Worm (Caenorhabditis elegans) whole organism, L4 larva: ENCODE measurements around the gene ccm-3.

Experiments used
- F10B5.3 ChIP-seq: sonication (generic microtip); optimal IDR thresholded peaks from 2 replicates; lab custom pipeline; 2016; ENCODE audit warnings: mild to moderate bottlenecking, missing genetic modification characterization, missing compliant biosample characterization
- F49E8.2 ChIP-seq: sonication (generic microtip); optimal IDR thresholded peaks from 2 replicates; lab custom pipeline; 2016; ENCODE audit warnings: missing compliant biosample characterization, mild to moderate bottlenecking, missing genetic modification characterization, borderline replicate concordance
- T20F7.1 ChIP-seq: fragments of 200-800 bp; sonication (Bioruptor generic); optimal IDR thresholded peaks from 2 replicates; lab custom pipeline; 2018; ENCODE audit warnings: mild to moderate bottlenecking, missing genetic modification characterization, missing compliant biosample characterization
- Y48G9A.11 ChIP-seq: fragments of 200-800 bp; sonication (Bioruptor generic); IDR thresholded peaks from 2 replicates; pipeline ENCODE4 v1.3.6; 2022; ENCODE audit warnings: missing genetic modification reagents, missing genetic modification characterization, missing compliant biosample characterization
- Y75B8A.6 ChIP-seq: fragments of 200-800 bp; sonication (Bioruptor generic); IDR thresholded peaks from 2 replicates; pipeline ENCODE4 v1.3.6; 2022; ENCODE audit warnings: missing genetic modification reagents, missing genetic modification characterization, missing compliant biosample characterization
- aha-1 ChIP-seq: fragments of 150-350 bp; peaks from one replicate; lab custom pipeline; 2014; ENCODE audit warnings: missing biosample characterization, missing genetic modification characterization
- ama-1 ChIP-seq: fragments of 150-350 bp; optimal IDR thresholded peaks from 2 replicates; lab custom pipeline; 2014; ENCODE audit warnings: inconsistent platforms, mixed read lengths
- attf-4 ChIP-seq: sonication (generic microtip); optimal IDR thresholded peaks from 3 replicates; lab custom pipeline; 2017; ENCODE audit warnings: missing biosample characterization, missing genetic modification characterization
- ceh-20 ChIP-seq: fragments of 200-800 bp; sonication (Bioruptor generic); IDR thresholded peaks from 2 replicates; pipeline ENCODE4 v1.3.6; 2022; ENCODE audit warnings: missing genetic modification reagents, missing genetic modification characterization, missing compliant biosample characterization
- ceh-62 ChIP-seq: sonication (generic microtip); optimal IDR thresholded peaks from 2 replicates; lab custom pipeline; 2017; ENCODE audit warnings: missing biosample characterization, missing genetic modification characterization
- ceh-82 ChIP-seq: sonication (generic microtip); optimal IDR thresholded peaks from 2 replicates; lab custom pipeline; 2017; ENCODE audit warnings: missing biosample characterization, missing genetic modification characterization
- ces-1 ChIP-seq: fragments of 150-350 bp; sonication (generic microtip); optimal IDR thresholded peaks from 4 replicates; lab custom pipeline; 2014; ENCODE audit warnings: missing biosample characterization, missing genetic modification reagents, missing genetic modification characterization
- daf-16 ChIP-seq, 3 experiments: sonication (generic microtip); optimal IDR thresholded peaks; 2 replicates each; lab custom pipeline; 2016 to 2017; ENCODE audit warnings: missing genetic modification characterization in 3 of 3, missing genetic modification reagents in 3 of 3, mild to moderate bottlenecking in 2 of 3, missing compliant biosample characterization in 2 of 3, missing biosample characterization in 1 of 3, moderate library complexity in 1 of 3
- dmd-6 ChIP-seq: fragments of 200-800 bp; sonication (Bioruptor generic); IDR thresholded peaks from 2 replicates; pipeline ENCODE4 v1.3.6; 2022; ENCODE audit warnings: missing genetic modification reagents, missing genetic modification characterization, missing compliant biosample characterization
- dmd-9 ChIP-seq: fragments of 200-800 bp; sonication (Bioruptor generic); IDR thresholded peaks from 2 replicates; pipeline ENCODE4 v1.3.6; 2022; ENCODE audit warnings: missing genetic modification reagents, missing genetic modification characterization, missing compliant biosample characterization
- dpl-1 ChIP-seq: fragments of 150-350 bp; optimal IDR thresholded peaks from 2 replicates; lab custom pipeline; 2014; ENCODE audit warnings: missing biosample characterization, missing genetic modification reagents, missing genetic modification characterization
- duxl-1 ChIP-seq: sonication (generic microtip); optimal IDR thresholded peaks from 2 replicates; lab custom pipeline; 2016; ENCODE audit warnings: mild to moderate bottlenecking, missing genetic modification characterization, moderate library complexity, missing compliant biosample characterization; ENCODE audit not compliant: poor library complexity
- fkh-10 ChIP-seq: fragments of 150-350 bp; optimal IDR thresholded peaks from 2 replicates; lab custom pipeline; 2014; ENCODE audit warnings: missing biosample characterization, missing genetic modification reagents, missing genetic modification characterization
- gei-8 ChIP-seq: fragments of 200-800 bp; sonication (Bioruptor generic); optimal IDR thresholded peaks from 2 replicates; lab custom pipeline; 2018; ENCODE audit warnings: mild to moderate bottlenecking, missing genetic modification characterization, missing compliant biosample characterization
- hlh-11 ChIP-seq: fragments of 200-800 bp; sonication (Bioruptor generic); optimal IDR thresholded peaks from 2 replicates; lab custom pipeline; 2018; ENCODE audit warnings: mild to moderate bottlenecking, missing genetic modification characterization, missing compliant biosample characterization
- hlh-30 ChIP-seq: sonication (generic microtip); optimal IDR thresholded peaks from 2 replicates; lab custom pipeline; 2017; ENCODE audit warnings: antibody characterized with exemption, mild to moderate bottlenecking, missing genetic modification characterization, missing compliant biosample characterization; ENCODE audit not compliant: insufficient read depth
- jun-1 ChIP-seq: fragments of 150-350 bp; optimal IDR thresholded peaks from 2 replicates; lab custom pipeline; 2014; ENCODE audit warnings: missing biosample characterization, missing genetic modification reagents, missing genetic modification characterization
- lin-13 ChIP-seq: fragments of 150-350 bp; optimal IDR thresholded peaks from 2 replicates; lab custom pipeline; 2014; ENCODE audit warnings: missing biosample characterization, missing genetic modification reagents, missing genetic modification characterization
- lin-15B ChIP-seq: fragments of 150-350 bp; sonication (generic microtip); optimal IDR thresholded peaks from 3 replicates; lab custom pipeline; 2014; ENCODE audit warnings: missing biosample characterization, missing genetic modification characterization
- lin-29 ChIP-seq: fragments of 200-800 bp; sonication (Bioruptor generic); IDR thresholded peaks from 2 replicates; pipeline ENCODE4 v1.3.6; 2022; ENCODE audit warnings: missing genetic modification reagents, missing genetic modification characterization, missing compliant biosample characterization
- lin-38 ChIP-seq: fragments of 200-800 bp; sonication (Bioruptor generic); IDR thresholded peaks from 2 replicates; pipeline ENCODE4 v1.3.6; 2022; ENCODE audit warnings: missing genetic modification reagents, missing genetic modification characterization, missing compliant biosample characterization
- lin-39 ChIP-seq: fragments of 150-350 bp; optimal IDR thresholded peaks from 2 replicates; lab custom pipeline; 2014; ENCODE audit warnings: missing biosample characterization, missing genetic modification reagents, missing genetic modification characterization
- madf-5 ChIP-seq, 2 experiments: fragments of 200-800 bp; sonication (Bioruptor generic); IDR thresholded peaks; 2 replicates each; pipeline ENCODE4 v1.3.6; 2022; ENCODE audit warnings: missing compliant biosample characterization in 2 of 2, missing genetic modification characterization in 2 of 2
- mdt-29 ChIP-seq: fragments of 200-800 bp; sonication (Bioruptor generic); IDR thresholded peaks from 2 replicates; pipeline ENCODE4 v1.3.6; 2022; ENCODE audit warnings: missing genetic modification reagents, missing genetic modification characterization, missing compliant biosample characterization
- mxl-3 ChIP-seq: fragments of 200-800 bp; sonication (Bioruptor generic); optimal IDR thresholded peaks from 2 replicates; lab custom pipeline; 2018; ENCODE audit warnings: mild to moderate bottlenecking, missing genetic modification characterization, missing compliant biosample characterization
- nhr-102 ChIP-seq: sonication (generic microtip); optimal IDR thresholded peaks from 2 replicates; lab custom pipeline; 2016; ENCODE audit warnings: mild to moderate bottlenecking, missing genetic modification characterization, moderate library complexity, missing compliant biosample characterization
- nhr-11 ChIP-seq: fragments of 150-350 bp; optimal IDR thresholded peaks from 2 replicates; lab custom pipeline; 2014; ENCODE audit warnings: missing biosample characterization, missing genetic modification characterization
- nhr-25 ChIP-seq: sonication (generic microtip); optimal IDR thresholded peaks from 2 replicates; lab custom pipeline; 2017; ENCODE audit warnings: missing genetic modification characterization, mild to moderate bottlenecking, missing compliant biosample characterization, antibody characterized with exemption, moderate library complexity, borderline replicate concordance; ENCODE audit not compliant: insufficient read depth
- nhr-41 ChIP-seq: fragments of 200-800 bp; sonication (Bioruptor generic); IDR thresholded peaks from 2 replicates; pipeline ENCODE4 v1.3.6; 2022; ENCODE audit warnings: missing genetic modification reagents, missing genetic modification characterization, missing compliant biosample characterization
- nhr-76 ChIP-seq: fragments of 150-350 bp; optimal IDR thresholded peaks from 2 replicates; lab custom pipeline; 2014; ENCODE audit warnings: missing biosample characterization, missing genetic modification characterization
- nhr-77 ChIP-seq: fragments of 150-350 bp; optimal IDR thresholded peaks from 2 replicates; lab custom pipeline; 2014; ENCODE audit warnings: missing biosample characterization, missing genetic modification characterization
- pha-4 ChIP-seq, 2 experiments: fragments of 150-350 bp in 1 of 2; fragments of 200-800 bp in 1 of 2; sonication (Bioruptor generic) in 1 of 2; IDR thresholded peaks in 1 of 2; optimal IDR thresholded peaks in 1 of 2; 2 replicates each; pipeline versions ENCODE4 v1.3.6 to Lab custom; 2014 to 2022; ENCODE audit warnings: missing genetic modification characterization in 2 of 2, missing genetic modification reagents in 2 of 2, missing biosample characterization in 1 of 2, missing compliant biosample characterization in 1 of 2
- php-3 ChIP-seq: fragments of 200-800 bp; sonication (Bioruptor generic); IDR thresholded peaks from 2 replicates; pipeline ENCODE4 v1.3.6; 2022; ENCODE audit warnings: missing genetic modification reagents, missing genetic modification characterization, missing compliant biosample characterization
- pqm-1 ChIP-seq: sonication (generic microtip); optimal IDR thresholded peaks from 2 replicates; lab custom pipeline; 2017; ENCODE audit warnings: missing biosample characterization, missing genetic modification characterization
- saeg-2 ChIP-seq: fragments of 200-800 bp; sonication (Bioruptor generic); IDR thresholded peaks from 2 replicates; pipeline ENCODE4 v1.3.6; 2022; ENCODE audit warnings: missing genetic modification reagents, missing genetic modification characterization, missing compliant biosample characterization
- sdz-12 ChIP-seq: fragments of 200-800 bp; sonication (Bioruptor generic); optimal IDR thresholded peaks from 2 replicates; lab custom pipeline; 2018; ENCODE audit warnings: mild to moderate bottlenecking, missing genetic modification characterization, missing compliant biosample characterization
- set-16 ChIP-seq: fragments of 200-800 bp; sonication (Bioruptor generic); IDR thresholded peaks from 2 replicates; pipeline ENCODE4 v1.3.6; 2022; ENCODE audit warnings: missing genetic modification reagents, missing genetic modification characterization, missing compliant biosample characterization
- skn-1 ChIP-seq: fragments of 150-350 bp; optimal IDR thresholded peaks from 2 replicates; lab custom pipeline; 2014; ENCODE audit warnings: missing biosample characterization, missing genetic modification characterization
- spr-1 ChIP-seq: sonication (generic microtip); optimal IDR thresholded peaks from 2 replicates; lab custom pipeline; 2016; ENCODE audit warnings: mild to moderate bottlenecking, missing genetic modification characterization, missing compliant biosample characterization
- vab-7 ChIP-seq: fragments of 200-800 bp; sonication (Bioruptor generic); IDR thresholded peaks from 2 replicates; pipeline ENCODE4 v1.3.6; 2022; ENCODE audit warnings: missing genetic modification reagents, missing genetic modification characterization, missing compliant biosample characterization
- zfp-2 ChIP-seq: sonication (generic microtip); optimal IDR thresholded peaks from 2 replicates; lab custom pipeline; 2016; ENCODE audit warnings: mild to moderate bottlenecking, missing genetic modification characterization, missing compliant biosample characterization
- zfp-3 ChIP-seq: fragments of 200-800 bp; sonication (Bioruptor generic); conservative IDR thresholded peaks from 2 replicates; pipeline ENCODE4 v1.3.6; 2022; ENCODE audit warnings: missing genetic modification reagents, missing genetic modification characterization, missing compliant biosample characterization
- zip-11 ChIP-seq: fragments of 200-800 bp; sonication (Bioruptor generic); IDR thresholded peaks from 2 replicates; pipeline ENCODE4 v1.3.6; 2022; ENCODE audit warnings: missing genetic modification characterization, missing compliant biosample characterization
- zip-2 ChIP-seq: fragments of 150-350 bp; optimal IDR thresholded peaks from 2 replicates; lab custom pipeline; 2014; ENCODE audit warnings: missing biosample characterization, missing genetic modification characterization
- ztf-11 ChIP-seq: fragments of 150-350 bp; optimal IDR thresholded peaks from 2 replicates; lab custom pipeline; 2014; ENCODE audit warnings: missing biosample characterization, missing genetic modification characterization

The ccm-3 gene

DNA sequence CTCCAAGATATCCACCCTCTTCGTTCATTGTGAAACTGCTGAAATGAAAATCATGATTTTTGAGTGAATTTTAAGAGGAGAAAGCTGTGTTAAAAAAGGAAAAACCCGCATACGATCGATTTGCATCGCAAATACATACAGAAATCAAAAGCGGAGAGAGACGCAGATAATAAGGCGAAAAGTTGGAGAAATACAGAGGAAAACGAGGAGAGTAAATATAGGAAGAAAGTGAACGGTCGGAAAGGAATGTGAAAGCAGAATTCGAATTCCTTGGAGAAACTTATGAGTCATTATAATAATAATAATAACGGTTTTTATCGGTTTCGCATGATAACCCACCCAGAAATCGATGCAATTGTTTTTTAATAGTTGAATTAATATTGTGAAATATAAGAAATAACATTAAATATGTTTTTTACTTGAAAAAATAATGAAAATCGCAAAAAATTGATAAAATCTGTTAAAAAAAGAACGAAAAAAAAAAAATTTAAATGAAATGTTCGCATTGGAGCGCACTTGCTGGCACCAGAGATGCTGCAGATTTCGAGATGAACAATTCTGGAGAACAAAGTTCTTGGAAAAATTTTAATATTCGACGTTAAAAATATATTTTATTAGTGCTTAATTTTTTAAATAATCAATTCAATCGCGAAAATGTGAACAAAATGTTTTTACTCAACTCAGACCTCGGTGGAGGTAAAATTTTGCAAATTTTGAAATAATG, at the start of gene ccm-3:
TSS of gene ccm-3 (minus strand) at position 38 of the 724 bp plus-strand sequence.
- TF ChIP-seq skn-1 (tag; lab: Kevin White, UChicago) (no peak), zfp-3 (GFP tag; lab: Robert Waterston, UW) (no peak), lin-15B (tag; lab: Kevin White, UChicago) (no peak), Y48G9A.11 (GFP tag; lab: Robert Waterston, UW) (no peak), attf-4 (tag; lab: Kevin White, UChicago) (no peak), mdt-29 (GFP tag; lab: Robert Waterston, UW) (no peak), Y75B8A.6 (GFP tag; lab: Robert Waterston, UW) (no peak), ztf-11 (tag; lab: Kevin White, UChicago) (no peak), ceh-20 (no peak), hlh-30 (no peak), dmd-9 (GFP tag; lab: Robert Waterston, UW) (no peak), lin-38 (peak; percentile 91), jun-1 (tag; lab: Kevin White, UChicago) (no peak), vab-7 (GFP tag; lab: Robert Waterston, UW) (no peak), sdz-12 (GFP tag; lab: Kevin White, UChicago) (no peak), dpl-1 (peak; percentile 53), hlh-11 (tag; lab: Kevin White, UChicago) (no peak), nhr-41 (GFP tag; lab: Robert Waterston, UW) (no peak), spr-1 (tag; lab: Kevin White, UChicago) (no peak), php-3 (GFP tag; lab: Robert Waterston, UW) (no peak), nhr-25 (tag; lab: Kevin White, UChicago) (no peak), F49E8.2 (no peak), zip-2 (tag; lab: Kevin White, UChicago) (no peak), T20F7.1 (GFP tag; lab: Kevin White, UChicago) (peak; percentile 44), ces-1 (GFP tag; lab: Kevin White, UChicago) (no peak), nhr-102 (tag; lab: Kevin White, UChicago) (no peak), lin-39 (tag; lab: Kevin White, UChicago) (no peak), pha-4 (GFP tag; IDR thresholded peaks at IDR 0.05; lab: Robert Waterston, UW) (no peak), pha-4 (tag; optimal IDR thresholded peaks at IDR 0.05; lab: Kevin White, UChicago) (no peak), ama-1 (lab: Kevin White, UChicago) (no peak), dmd-6 (GFP tag; lab: Robert Waterston, UW) (no peak), aha-1 (tag; lab: Kevin White, UChicago) (peak; percentile 69), duxl-1 (tag; lab: Kevin White, UChicago) (no peak), zfp-2 (tag; lab: Kevin White, UChicago) (no peak), lin-13 (GFP tag; lab: Kevin White, UChicago) (no peak), set-16 (GFP tag; lab: Robert Waterston, UW) (no peak), F10B5.3 (tag; lab: Kevin White, UChicago) (no peak), saeg-2 (GFP tag; lab: Robert Waterston, UW) (no peak), gei-8 (no peak), nhr-11 (peak; percentile 17), pqm-1 (tag; lab: Kevin White, UChicago) (no peak), ceh-82 (tag; lab: Kevin White, UChicago) (no peak), nhr-76 (tag; lab: Kevin White, UChicago) (no peak), zip-11 (GFP tag; lab: Robert Waterston, UW) (no peak), ceh-62 (tag; lab: Kevin White, UChicago) (no peak), mxl-3 (GFP tag; lab: Kevin White, UChicago) (no peak), daf-16 (GFP tag; optimal IDR thresholded peaks at IDR 0.05; lab: Kevin White, UChicago) (no peak), daf-16 (tag; optimal IDR thresholded peaks at IDR 0.05; lab: Kevin White, UChicago) (peak; percentile 14), lin-29 (GFP tag; lab: Robert Waterston, UW) (no peak), nhr-77 (tag; lab: Kevin White, UChicago) (no peak), fkh-10 (GFP tag; lab: Kevin White, UChicago) (peak; percentile 15), madf-5 (GFP tag; IDR thresholded peaks at IDR 0.05; lab: Robert Waterston, UW) (no peak)
